Worm (Caenorhabditis elegans): ENCODE results near the gene tdo-2.

tdo-2 gene

ce11 chrIII:5949817-5950216 is 30.1 kb upstream of the tdo-2 start:
- TF ChIP-seq ceh-28 (tag; optimal IDR thresholded peaks at IDR 0.05) (no peak), lin-15B (tag; optimal IDR thresholded peaks at IDR 0.05) (no peak), ztf-4 (tag; optimal IDR thresholded peaks at IDR 0.05) (no peak), pha-4 (tag; optimal IDR thresholded peaks at IDR 0.05) (no peak), nhr-237 (tag; optimal IDR thresholded peaks at IDR 0.05) (no peak), daf-12 (tag; optimal IDR thresholded peaks at IDR 0.05) (no peak), nhr-23 (tag; optimal IDR thresholded peaks at IDR 0.05) (no peak), ztf-11 (tag; optimal IDR thresholded peaks at IDR 0.05) (no peak), lin-39 (tag; optimal IDR thresholded peaks at IDR 0.05) (peak; percentile 54), egl-27 (tag; optimal IDR thresholded peaks at IDR 0.05) (no peak), nhr-11 (tag; optimal IDR thresholded peaks at IDR 0.05) (no peak), ceh-82 (tag; optimal IDR thresholded peaks at IDR 0.05) (no peak), fkh-10 (GFP tag; optimal IDR thresholded peaks at IDR 0.05) (peak; percentile 49), fkh-2 (tag; optimal IDR thresholded peaks at IDR 0.05) (no peak), mml-1 (tag; optimal IDR thresholded peaks at IDR 0.05) (no peak), nhr-25 (tag; optimal IDR thresholded peaks at IDR 0.05) (no peak), nhr-12 (tag; optimal IDR thresholded peaks at IDR 0.05) (no peak), tbx-2 (tag; optimal IDR thresholded peaks at IDR 0.05) (no peak), nhr-77 (tag; optimal IDR thresholded peaks at IDR 0.05) (no peak), snpc-4 (tag; optimal IDR thresholded peaks at IDR 0.05) (peak; percentile 15), aly-2 (tag; optimal IDR thresholded peaks at IDR 0.05) (no peak), R02D3.7 (tag; optimal IDR thresholded peaks at IDR 0.05) (no peak), zag-1 (tag; optimal IDR thresholded peaks at IDR 0.05) (no peak), eor-1 (tag; optimal IDR thresholded peaks at IDR 0.05) (no peak), ama-1 (optimal IDR thresholded peaks at IDR 0.05) (no peak), unc-62 (GFP tag; optimal IDR thresholded peaks at IDR 0.05) (no peak), ceh-16 (tag; optimal IDR thresholded peaks at IDR 0.05) (no peak), elt-2 (tag; optimal IDR thresholded peaks at IDR 0.05) (no peak), ceh-9 (tag; optimal IDR thresholded peaks at IDR 0.05) (no peak), nhr-43 (tag; optimal IDR thresholded peaks at IDR 0.05; ENCODE audit: poor library complexity, severe bottlenecking) (no peak), ZK546.5 (tag; optimal IDR thresholded peaks at IDR 0.05) (no peak), skn-1 (tag; optimal IDR thresholded peaks at IDR 0.05) (no peak), elt-3 (tag; optimal IDR thresholded peaks at IDR 0.05) (no peak), hmg-11 (tag; optimal IDR thresholded peaks at IDR 0.05) (peak; percentile 21), nfya-1 (tag; optimal IDR thresholded peaks at IDR 0.05; ENCODE audit: insufficient read depth) (peak; percentile 67)

- TF ChIP-seq lin-39 (tag; optimal IDR thresholded peaks at IDR 0.05) (no peak), skn-1 (tag; optimal IDR thresholded peaks at IDR 0.05) (no peak), nhr-77 (tag; optimal IDR thresholded peaks at IDR 0.05) (no peak), elt-2 (tag; optimal IDR thresholded peaks at IDR 0.05) (peak; percentile 50), daf-12 (tag; optimal IDR thresholded peaks at IDR 0.05) (no peak)
Observed at ce11 chrIII:5948986-5949385, 29.2 kb upstream of the tdo-2 start.

ce11 chrIII:5948162-5948933 is 28.6 kb upstream of the tdo-2 start, which contains the start of the genes F25B5.6 and F25B5.3:
Gene F25B5.6, minus strand, starts transcription at chrIII:5948733.
Gene F25B5.3, plus strand, starts transcription at chrIII:5948883.
- TF ChIP-seq nfya-1 (tag; optimal IDR thresholded peaks at IDR 0.05; ENCODE audit: insufficient read depth), result peak; percentile 22
- no peak for TF ChIP-seq ceh-9 (tag; optimal IDR thresholded peaks at IDR 0.05)
- TF ChIP-seq nhr-11 (tag; optimal IDR thresholded peaks at IDR 0.05), result no peak
- no peak for TF ChIP-seq mdl-1 (tag; optimal IDR thresholded peaks at IDR 0.05)
- TF ChIP-seq pqm-1 (tag; optimal IDR thresholded peaks at IDR 0.05), result peak; percentile 40
- TF ChIP-seq jun-1 (tag; optimal IDR thresholded peaks at IDR 0.05), result no peak
- TF ChIP-seq nhr-77 (tag; optimal IDR thresholded peaks at IDR 0.05), result no peak
- TF ChIP-seq daf-12 (tag; optimal IDR thresholded peaks at IDR 0.05), result no peak
- TF ChIP-seq ceh-28 (tag; optimal IDR thresholded peaks at IDR 0.05), result no peak
- TF ChIP-seq lsy-12 (tag; optimal IDR thresholded peaks at IDR 0.05), result no peak
- no peak for TF ChIP-seq mml-1 (tag; optimal IDR thresholded peaks at IDR 0.05)
- no peak for TF ChIP-seq nhr-43 (tag; optimal IDR thresholded peaks at IDR 0.05; ENCODE audit: poor library complexity, severe bottlenecking)
- TF ChIP-seq egl-27 (tag; optimal IDR thresholded peaks at IDR 0.05), result no peak
- TF ChIP-seq lin-39 (tag; optimal IDR thresholded peaks at IDR 0.05), result no peak
- TF ChIP-seq egl-5 (tag; optimal IDR thresholded peaks at IDR 0.05), result no peak
- no peak for TF ChIP-seq tbx-2 (tag; optimal IDR thresholded peaks at IDR 0.05)
- no peak for TF ChIP-seq sea-2 (GFP tag; optimal IDR thresholded peaks at IDR 0.05)
- no peak for TF ChIP-seq fkh-10 (GFP tag; optimal IDR thresholded peaks at IDR 0.05)
- TF ChIP-seq nhr-76 (tag; optimal IDR thresholded peaks at IDR 0.05), result no peak
- no peak for TF ChIP-seq hmg-11 (tag; optimal IDR thresholded peaks at IDR 0.05)
- TF ChIP-seq nhr-23 (tag; optimal IDR thresholded peaks at IDR 0.05), result peak; percentile 8
- TF ChIP-seq nhr-67 (tag; optimal IDR thresholded peaks at IDR 0.05), result no peak
- no peak for TF ChIP-seq ztf-11 (tag; optimal IDR thresholded peaks at IDR 0.05)
- no peak for TF ChIP-seq ztf-4 (tag; optimal IDR thresholded peaks at IDR 0.05)
- TF ChIP-seq ama-1 (optimal IDR thresholded peaks at IDR 0.05), result no peak
- peak; percentile 70 for TF ChIP-seq pha-4 (tag; optimal IDR thresholded peaks at IDR 0.05)
- no peak for TF ChIP-seq R02D3.7 (tag; optimal IDR thresholded peaks at IDR 0.05)
- peak; percentile 25 for TF ChIP-seq nhr-25 (tag; optimal IDR thresholded peaks at IDR 0.05)
- TF ChIP-seq ceh-82 (tag; optimal IDR thresholded peaks at IDR 0.05), result no peak
- peak; percentile 22 for TF ChIP-seq elt-2 (tag; optimal IDR thresholded peaks at IDR 0.05)
- no peak for TF ChIP-seq nhr-12 (tag; optimal IDR thresholded peaks at IDR 0.05)
- no peak for TF ChIP-seq zag-1 (tag; optimal IDR thresholded peaks at IDR 0.05)
- no peak for TF ChIP-seq fkh-2 (tag; optimal IDR thresholded peaks at IDR 0.05)
- no peak for TF ChIP-seq nhr-237 (tag; optimal IDR thresholded peaks at IDR 0.05)
- TF ChIP-seq skn-1 (tag; optimal IDR thresholded peaks at IDR 0.05), result no peak
- no peak for TF ChIP-seq ceh-16 (tag; optimal IDR thresholded peaks at IDR 0.05)
- no peak for TF ChIP-seq snpc-4 (tag; optimal IDR thresholded peaks at IDR 0.05)
- TF ChIP-seq unc-62 (GFP tag; optimal IDR thresholded peaks at IDR 0.05), result no peak
- TF ChIP-seq aly-2 (tag; optimal IDR thresholded peaks at IDR 0.05), result no peak

All from whole organism, L3 larva.